Worm (Caenorhabditis elegans) whole organism, L1 larva: ENCODE results near the gene C03H5.4.

Source experiments
- C04F5.9 ChIP-seq: sonication (generic microtip); optimal IDR thresholded peaks from 2 replicates; lab custom pipeline; 2016; ENCODE audit warnings: missing genetic modification characterization, missing compliant biosample characterization
- C16A3.4 ChIP-seq: fragments of 150-350 bp; optimal IDR thresholded peaks from 2 replicates; lab custom pipeline; 2014; ENCODE audit warnings: missing biosample characterization, missing genetic modification characterization
- C34B4.2 ChIP-seq: sonication (generic microtip); optimal IDR thresholded peaks from 2 replicates; lab custom pipeline; 2017; ENCODE audit warnings: mild to moderate bottlenecking, missing genetic modification characterization, missing compliant biosample characterization
- F16B12.6 ChIP-seq: fragments of 150-350 bp; optimal IDR thresholded peaks from 2 replicates; lab custom pipeline; 2014; ENCODE audit warnings: missing biosample characterization, missing genetic modification characterization
- Y116A8C.19 ChIP-seq: sonication (generic microtip); optimal IDR thresholded peaks from 2 replicates; lab custom pipeline; 2016; ENCODE audit warnings: missing compliant biosample characterization, missing genetic modification characterization, borderline replicate concordance
- aly-2 ChIP-seq: fragments of 150-350 bp; optimal IDR thresholded peaks from 2 replicates; lab custom pipeline; 2014; ENCODE audit warnings: missing biosample characterization, missing genetic modification characterization
- ama-1 ChIP-seq: fragments of 150-350 bp; optimal IDR thresholded peaks from 2 replicates; lab custom pipeline; 2014
- blmp-1 ChIP-seq: fragments of 150-350 bp; optimal IDR thresholded peaks from 2 replicates; lab custom pipeline; 2014; ENCODE audit warnings: missing biosample characterization, missing genetic modification characterization
- ceh-8 ChIP-seq: fragments of 200-800 bp; sonication (Bioruptor generic); optimal IDR thresholded peaks from 2 replicates; lab custom pipeline; 2018; ENCODE audit warnings: mild to moderate bottlenecking, missing genetic modification characterization, moderate library complexity, missing compliant biosample characterization
- ceh-88 ChIP-seq: fragments of 200-800 bp; sonication (Bioruptor generic); IDR thresholded peaks from 2 replicates; pipeline ENCODE4 v1.3.6; 2022; ENCODE audit warnings: missing genetic modification characterization, missing compliant biosample characterization
- dsc-1 ChIP-seq: sonication (generic microtip); optimal IDR thresholded peaks from 2 replicates; lab custom pipeline; 2016; ENCODE audit warnings: mild to moderate bottlenecking, missing genetic modification characterization, missing compliant biosample characterization
- efl-1 ChIP-seq, 4 experiments: fragments of 150-350 bp; optimal IDR thresholded peaks in 3 of 4; peaks in 1 of 4; 1 replicate in 1 of 4; 2 replicates in 3 of 4; lab custom pipeline; 2014; ENCODE audit warnings: missing biosample characterization in 2 of 4, missing genetic modification characterization in 2 of 4, missing genetic modification reagents in 2 of 4
- elt-2 ChIP-seq: sonication (generic microtip); optimal IDR thresholded peaks from 2 replicates; lab custom pipeline; 2016; ENCODE audit warnings: missing genetic modification characterization, mild to moderate bottlenecking, inconsistent platforms, missing compliant biosample characterization, missing genetic modification reagents
- fkh-10 ChIP-seq: sonication (generic microtip); optimal IDR thresholded peaks from 2 replicates; lab custom pipeline; 2017; ENCODE audit warnings: missing biosample characterization, missing genetic modification reagents, missing genetic modification characterization
- fkh-4 ChIP-seq: sonication (generic microtip); optimal IDR thresholded peaks from 2 replicates; lab custom pipeline; 2016; ENCODE audit warnings: missing compliant biosample characterization, missing genetic modification characterization, borderline replicate concordance
- fkh-8 ChIP-seq: sonication (generic microtip); optimal IDR thresholded peaks from 2 replicates; lab custom pipeline; 2016; ENCODE audit warnings: mild to moderate bottlenecking, missing genetic modification characterization, missing compliant biosample characterization
- fos-1 ChIP-seq: fragments of 150-350 bp; optimal IDR thresholded peaks from 2 replicates; lab custom pipeline; 2014; ENCODE audit warnings: missing biosample characterization, missing genetic modification characterization
- hlh-17 ChIP-seq: fragments of 200-800 bp; sonication (Bioruptor generic); optimal IDR thresholded peaks from 2 replicates; lab custom pipeline; 2018; ENCODE audit warnings: missing genetic modification characterization, mild to moderate bottlenecking, missing compliant biosample characterization, moderate library complexity, borderline replicate concordance
- hlh-4 ChIP-seq: sonication (generic microtip); optimal IDR thresholded peaks from 2 replicates; lab custom pipeline; 2016; ENCODE audit warnings: mild to moderate bottlenecking, missing genetic modification characterization, missing compliant biosample characterization
- jun-1 ChIP-seq: fragments of 150-350 bp; optimal IDR thresholded peaks from 2 replicates; lab custom pipeline; 2014; ENCODE audit warnings: missing biosample characterization, missing genetic modification reagents, missing genetic modification characterization
- lin-14 ChIP-seq: fragments of 200-800 bp; sonication (Bioruptor generic); optimal IDR thresholded peaks from 2 replicates; lab custom pipeline; 2018; ENCODE audit warnings: mild to moderate bottlenecking, missing genetic modification characterization, moderate library complexity, missing compliant biosample characterization
- lin-15B ChIP-seq: fragments of 150-350 bp; sonication (generic microtip); optimal IDR thresholded peaks from 3 replicates; lab custom pipeline; 2014; ENCODE audit warnings: missing biosample characterization, missing genetic modification characterization
- lin-35 ChIP-seq, 2 experiments: fragments of 150-350 bp; optimal IDR thresholded peaks; 2 replicates each; lab custom pipeline; 2014; ENCODE audit warnings: missing biosample characterization in 2 of 2, missing genetic modification characterization in 2 of 2, missing genetic modification reagents in 2 of 2
- lin-39 ChIP-seq: fragments of 150-350 bp; optimal IDR thresholded peaks from 2 replicates; lab custom pipeline; 2014; ENCODE audit warnings: missing biosample characterization, missing genetic modification reagents, missing genetic modification characterization
- lsy-2 ChIP-seq, 2 experiments: fragments of 150-350 bp; optimal IDR thresholded peaks; 2 replicates each; lab custom pipeline; 2014; ENCODE audit warnings: missing biosample characterization in 2 of 2, missing genetic modification characterization in 2 of 2
- mdl-1 ChIP-seq, 2 experiments: fragments of 150-350 bp; optimal IDR thresholded peaks; 2 replicates each; lab custom pipeline; 2014 to 2017; ENCODE audit warnings: missing biosample characterization in 2 of 2, missing genetic modification characterization in 2 of 2, inconsistent platforms in 1 of 2
- mef-2 ChIP-seq: fragments of 150-350 bp; optimal IDR thresholded peaks from 2 replicates; lab custom pipeline; 2014; ENCODE audit warnings: missing biosample characterization, missing genetic modification characterization
- mep-1 ChIP-seq: fragments of 150-350 bp; optimal IDR thresholded peaks from 2 replicates; lab custom pipeline; 2014; ENCODE audit warnings: missing biosample characterization, missing genetic modification characterization
- nhr-12 ChIP-seq: sonication (generic microtip); optimal IDR thresholded peaks from 2 replicates; lab custom pipeline; 2017; ENCODE audit warnings: missing biosample characterization, missing genetic modification characterization
- nhr-237 ChIP-seq: fragments of 150-350 bp; optimal IDR thresholded peaks from 2 replicates; lab custom pipeline; 2014; ENCODE audit warnings: missing biosample characterization, missing genetic modification characterization
- nhr-28 ChIP-seq: fragments of 150-350 bp; optimal IDR thresholded peaks from 2 replicates; lab custom pipeline; 2014; ENCODE audit warnings: missing biosample characterization, missing genetic modification characterization
- nhr-47 ChIP-seq: sonication (generic microtip); optimal IDR thresholded peaks from 2 replicates; lab custom pipeline; 2016; ENCODE audit warnings: mild to moderate bottlenecking, missing genetic modification characterization, moderate library complexity, missing compliant biosample characterization
- nhr-71 ChIP-seq: sonication (generic microtip); optimal IDR thresholded peaks from 2 replicates; lab custom pipeline; 2016; ENCODE audit warnings: mild to moderate bottlenecking, missing genetic modification characterization, moderate library complexity, missing compliant biosample characterization
- nhr-85 ChIP-seq: sonication (generic microtip); peaks from one replicate; lab custom pipeline; 2016; ENCODE audit warnings: missing genetic modification characterization, inconsistent platforms, missing compliant biosample characterization
- skn-1 ChIP-seq: fragments of 150-350 bp; optimal IDR thresholded peaks from 2 replicates; lab custom pipeline; 2014; ENCODE audit warnings: missing biosample characterization, missing genetic modification characterization
- snpc-4 ChIP-seq: fragments of 150-350 bp; optimal IDR thresholded peaks from 2 replicates; lab custom pipeline; 2014; ENCODE audit warnings: missing biosample characterization, missing genetic modification characterization
- snu-23 ChIP-seq: sonication (generic microtip); optimal IDR thresholded peaks from 2 replicates; lab custom pipeline; 2016; ENCODE audit warnings: missing genetic modification characterization, missing compliant biosample characterization
- sox-4 ChIP-seq: sonication (generic microtip); optimal IDR thresholded peaks from 2 replicates; lab custom pipeline; 2016; ENCODE audit warnings: missing genetic modification characterization, missing compliant biosample characterization
- sup-37 ChIP-seq: fragments of 200-800 bp; sonication (Bioruptor generic); optimal IDR thresholded peaks from 2 replicates; lab custom pipeline; 2018; ENCODE audit warnings: mild to moderate bottlenecking, missing genetic modification characterization, missing compliant biosample characterization
- tbx-2 ChIP-seq: sonication (generic microtip); optimal IDR thresholded peaks from 2 replicates; lab custom pipeline; 2016; ENCODE audit warnings: missing genetic modification characterization, missing compliant biosample characterization
- unc-130 ChIP-seq: fragments of 150-350 bp; optimal IDR thresholded peaks from 2 replicates; lab custom pipeline; 2017; ENCODE audit warnings: missing biosample characterization, missing genetic modification characterization, inconsistent platforms
- unc-86 ChIP-seq: sonication (generic microtip); optimal IDR thresholded peaks from 2 replicates; lab custom pipeline; 2016; ENCODE audit warnings: missing genetic modification characterization, missing compliant biosample characterization
- vab-15 ChIP-seq: sonication (generic microtip); optimal IDR thresholded peaks from 2 replicates; lab custom pipeline; 2017; ENCODE audit warnings: missing genotype, mild to moderate bottlenecking, missing genetic modification characterization, missing compliant biosample characterization
- zip-4 ChIP-seq: fragments of 200-800 bp; sonication (Bioruptor generic); optimal IDR thresholded peaks from 2 replicates; lab custom pipeline; 2018; ENCODE audit warnings: mild to moderate bottlenecking, missing genetic modification characterization, moderate library complexity, missing compliant biosample characterization
- ztf-11 ChIP-seq, 2 experiments: sonication (generic microtip); optimal IDR thresholded peaks; 2 replicates each; lab custom pipeline; 2016 to 2017; ENCODE audit warnings: missing genetic modification characterization in 2 of 2, missing biosample characterization in 1 of 2, missing compliant biosample characterization in 1 of 2
- ztf-4 ChIP-seq: fragments of 150-350 bp; optimal IDR thresholded peaks from 2 replicates; lab custom pipeline; 2014; ENCODE audit warnings: missing biosample characterization, missing genetic modification characterization

The C03H5.4 gene

ce11 chrII:349749-350148 lies 25.3 kb upstream of the C03H5.4 start:
- no peak for TF ChIP-seq mef-2 (tag; lab: Kevin White, UChicago)
- TF ChIP-seq sox-4: no peak
- TF ChIP-seq mep-1 (tag; lab: Kevin White, UChicago): no peak
- TF ChIP-seq blmp-1 (tag; lab: Kevin White, UChicago): no peak
- no peak for TF ChIP-seq mdl-1 (tag; optimal IDR thresholded peaks at IDR 0.05; lab: Kevin White, UChicago)
- no peak for TF ChIP-seq lin-35 (GFP tag; optimal IDR thresholded peaks at IDR 0.05; lab: Kevin White, UChicago)
- no peak for TF ChIP-seq unc-130 (tag; lab: Kevin White, UChicago)
- no peak for TF ChIP-seq ama-1 (lab: Kevin White, UChicago)
- TF ChIP-seq C16A3.4 (tag; lab: Kevin White, UChicago): no peak
- TF ChIP-seq lin-39 (tag; lab: Kevin White, UChicago): no peak
- TF ChIP-seq aly-2 (tag; lab: Kevin White, UChicago): no peak
- TF ChIP-seq nhr-12: no peak
- no peak for TF ChIP-seq hlh-4 (tag; lab: Kevin White, UChicago)
- no peak for TF ChIP-seq fkh-10 (GFP tag; lab: Kevin White, UChicago)
- TF ChIP-seq nhr-237: no peak
- TF ChIP-seq, all 84 proteins: peak for 0

- no peak for TF ChIP-seq lin-39 (tag; lab: Kevin White, UChicago)
- peak in 1 of 2 experiments; percentile 16 for TF ChIP-seq ztf-11 (tag; optimal IDR thresholded peaks at IDR 0.05; lab: Kevin White, UChicago)
- TF ChIP-seq lin-35 (GFP tag; optimal IDR thresholded peaks at IDR 0.05; lab: Kevin White, UChicago): no peak
- TF ChIP-seq ceh-88 (GFP tag; lab: Robert Waterston, UW): no peak
- peak; percentile 5 for TF ChIP-seq nhr-71 (tag; lab: Kevin White, UChicago)
- TF ChIP-seq tbx-2 (tag; lab: Kevin White, UChicago): peak; percentile 21
- TF ChIP-seq nhr-12: no peak
- peak; percentile 65 for TF ChIP-seq lin-14 (GFP tag; lab: Kevin White, UChicago)
- TF ChIP-seq snpc-4 (tag; lab: Kevin White, UChicago): no peak
- TF ChIP-seq C34B4.2 (tag; lab: Kevin White, UChicago): no peak
- TF ChIP-seq, all 84 proteins: peak for 4
These were observed 20.6 kb upstream of the C03H5.4 start for ce11 chrII:354494-354893.

- TF ChIP-seq fkh-4 (no peak), fkh-8 (tag; lab: Kevin White, UChicago) (no peak), hlh-17 (GFP tag; lab: Kevin White, UChicago) (no peak), unc-130 (tag; lab: Kevin White, UChicago) (no peak), dsc-1 (tag; lab: Kevin White, UChicago) (no peak), ztf-4 (tag; lab: Kevin White, UChicago) (no peak), jun-1 (tag; lab: Kevin White, UChicago) (no peak), nhr-47 (tag; lab: Kevin White, UChicago) (no peak), sup-37 (GFP tag; lab: Kevin White, UChicago) (no peak), skn-1 (tag; lab: Kevin White, UChicago) (no peak), C04F5.9 (tag; lab: Kevin White, UChicago) (no peak), mef-2 (tag; lab: Kevin White, UChicago) (no peak), C16A3.4 (tag; lab: Kevin White, UChicago) (no peak), ceh-88 (GFP tag; lab: Robert Waterston, UW) (no peak), F16B12.6 (tag; lab: Kevin White, UChicago) (no peak), fkh-10 (GFP tag; lab: Kevin White, UChicago) (no peak), zip-4 (no peak), sox-4 (no peak), blmp-1 (tag; lab: Kevin White, UChicago) (no peak), snu-23 (no peak)
These were observed 18.1 kb upstream of the C03H5.4 start, which contains the start of gene dmsr-4 for ce11 chrII:356969-357368. Gene dmsr-4, minus strand, starts transcription at chrII:357069.

- TF ChIP-seq efl-1 (optimal IDR thresholded peaks at IDR 0.05; lab: Kevin White, UChicago): no peak
- no peak for TF ChIP-seq efl-1 (GFP tag; optimal IDR thresholded peaks at IDR 0.05 in 1 of 2; lab: Kevin White, UChicago)
- no peak for TF ChIP-seq nhr-85 (tag; lab: Kevin White, UChicago)
- no peak for TF ChIP-seq Y116A8C.19 (tag; lab: Kevin White, UChicago)
- no peak for TF ChIP-seq lsy-2 (tag; optimal IDR thresholded peaks at IDR 0.05; lab: Kevin White, UChicago)
- no peak for TF ChIP-seq sox-4
- TF ChIP-seq fos-1 (tag; lab: Kevin White, UChicago): no peak
- TF ChIP-seq lin-15B (tag; lab: Kevin White, UChicago): no peak
- TF ChIP-seq unc-86 (tag; lab: Kevin White, UChicago): no peak
- no peak for TF ChIP-seq ceh-8 (GFP tag; lab: Kevin White, UChicago)
- no peak for TF ChIP-seq zip-4
- no peak for TF ChIP-seq ceh-88 (GFP tag; lab: Robert Waterston, UW)
- no peak for TF ChIP-seq elt-2 (tag; lab: Kevin White, UChicago)
- no peak for TF ChIP-seq vab-15 (tag; lab: Kevin White, UChicago)
- no peak for TF ChIP-seq snu-23
- no peak for TF ChIP-seq ztf-11 (tag; optimal IDR thresholded peaks at IDR 0.05; lab: Kevin White, UChicago)
- no peak for TF ChIP-seq nhr-28 (tag; lab: Kevin White, UChicago)
- TF ChIP-seq snpc-4 (tag; lab: Kevin White, UChicago): no peak
These were observed 7.6 kb upstream of the C03H5.4 start, which contains the start of gene ptr-3 for ce11 chrII:367455-367854. Gene ptr-3, minus strand, starts transcription at chrII:367555.
